Fruit fly (Drosophila melanogaster): ENCODE measurements around the gene Fer1HCH.
A peak's percentile ranks its signal among the peaks of the same experiment; 100 is the strongest.

Gene Fer1HCH

dm6 chr3R:30424993-30425392 is 37.0 kb upstream of the Fer1HCH start, which contains the start of gene CG15536 (continued):
- TF ChIP-seq ci (GFP tag; IDR thresholded peaks at IDR 0.05) (no peak), stwl (tag; optimal IDR thresholded peaks at IDR 0.05) (peak; percentile 72), CG34224 (GFP tag; IDR thresholded peaks at IDR 0.05; ENCODE audit: partially characterized antibody) (peak; percentile 76), Lhr (GFP tag; optimal IDR thresholded peaks at IDR 0.05) (peak; percentile 2), hbn (GFP tag; IDR thresholded peaks at IDR 0.05; ENCODE audit: partially characterized antibody) (peak; percentile 36; the same call in 1 of the 2 replicates), zen2 (GFP tag; IDR thresholded peaks at IDR 0.05; ENCODE audit: partially characterized antibody) (peak; percentile 15; the same call in 2 of the 3 replicates), Rx (GFP tag; IDR thresholded peaks at IDR 0.05) (no peak), CG4707 (GFP tag; optimal IDR thresholded peaks at IDR 0.05) (no peak), CG10366 (GFP tag; IDR thresholded peaks at IDR 0.05) (no peak), Dp (GFP tag; optimal IDR thresholded peaks at IDR 0.05) (peak; percentile 72), CG14710 (tag; optimal IDR thresholded peaks at IDR 0.05) (peak; percentile 22), Side (GFP tag; optimal IDR thresholded peaks at IDR 0.05) (no peak), CG10267 (tag; optimal IDR thresholded peaks at IDR 0.05) (peak; percentile 68), HLH4C (GFP tag; IDR thresholded peaks at IDR 0.05; ENCODE audit: partially characterized antibody) (peak; percentile 64), Dref (GFP tag; IDR thresholded peaks at IDR 0.05) (peak; percentile 87), pan (optimal IDR thresholded peaks at IDR 0.05) (no peak), pan (GFP tag; optimal IDR thresholded peaks at IDR 0.05 in 1 of 2, IDR thresholded peaks at IDR 0.05 in 1 of 2) (no peak), CTCF (GFP tag; optimal IDR thresholded peaks at IDR 0.05) (peak; percentile 98), bbx (GFP tag; IDR thresholded peaks at IDR 0.05; ENCODE audit: partially characterized antibody) (peak; percentile 67), YL-1 (GFP tag; optimal IDR thresholded peaks at IDR 0.05) (peak; percentile 60), MESR4 (GFP tag; optimal IDR thresholded peaks at IDR 0.05) (peak; percentile 36), zfh1 (GFP tag; IDR thresholded peaks at IDR 0.05) (0 out of 3 replicates have a peak, but pooled peaks have one; percentile 3), CG13287 (GFP tag; IDR thresholded peaks at IDR 0.05; ENCODE audit: partially characterized antibody) (peak; percentile 71), Xbp1 (GFP tag; optimal IDR thresholded peaks at IDR 0.05) (peak; percentile 7), ind (GFP tag; optimal IDR thresholded peaks at IDR 0.05) (no peak), Med (GFP tag) (peak; percentile 56), ftz-f1 (GFP tag; optimal IDR thresholded peaks at IDR 0.05) (no peak), Dek (tag; optimal IDR thresholded peaks at IDR 0.05) (no peak), pzg (GFP tag; optimal IDR thresholded peaks at IDR 0.05) (peak; percentile 62), Scr (GFP tag; IDR thresholded peaks at IDR 0.05; ENCODE audit: partially characterized antibody) (peak; percentile 56), dm (GFP tag; optimal IDR thresholded peaks at IDR 0.05) (no peak), sd (tag; optimal IDR thresholded peaks at IDR 0.05) (peak; percentile 96), MBD-R2 (GFP tag; IDR thresholded peaks at IDR 0.05) (peak; percentile 93), CG2116 (GFP tag; optimal IDR thresholded peaks at IDR 0.05) (peak; percentile 60), CG7372 (GFP tag; IDR thresholded peaks at IDR 0.05) (no peak), CG16813 (GFP tag; IDR thresholded peaks at IDR 0.05; ENCODE audit: partially characterized antibody) (peak; percentile 59), ro (GFP tag; IDR thresholded peaks at IDR 0.05) (no peak), CG1603 (tag; optimal IDR thresholded peaks at IDR 0.05) (peak; percentile 42), CG8388 (GFP tag; optimal IDR thresholded peaks at IDR 0.05) (no peak), grau (tag; optimal IDR thresholded peaks at IDR 0.05) (peak; percentile 17)

- peak; percentile 27 for TF ChIP-seq gsb-n (tag; optimal IDR thresholded peaks at IDR 0.05)
- no peak for TF ChIP-seq CG18599 (GFP tag; optimal IDR thresholded peaks at IDR 0.05)
- no peak for TF ChIP-seq pita (GFP tag; optimal IDR thresholded peaks at IDR 0.05)
- peak; percentile 49 for TF ChIP-seq Ets97D (GFP tag; optimal IDR thresholded peaks at IDR 0.05)
- peak; percentile 89 for TF ChIP-seq Dref (GFP tag; IDR thresholded peaks at IDR 0.05)
- TF ChIP-seq nerfin-2 (GFP tag; IDR thresholded peaks at IDR 0.05; ENCODE audit: partially characterized antibody): peak; percentile 63
- no peak for TF ChIP-seq chm (GFP tag; IDR thresholded peaks at IDR 0.05)
- no peak for TF ChIP-seq CG7839 (tag; optimal IDR thresholded peaks at IDR 0.05)
- no peak for TF ChIP-seq CG12744 (GFP tag; optimal IDR thresholded peaks at IDR 0.05)
- no peak for TF ChIP-seq CG8290 (GFP tag; optimal IDR thresholded peaks at IDR 0.05)
- TF ChIP-seq CG8290 (tag; optimal IDR thresholded peaks at IDR 0.05): peak in 1 of 2 experiments; percentile 38
- peak; percentile 11 for TF ChIP-seq twi (tag; optimal IDR thresholded peaks at IDR 0.05)
- no peak for TF ChIP-seq crc (GFP tag; optimal IDR thresholded peaks at IDR 0.05)
- TF ChIP-seq phol (tag; optimal IDR thresholded peaks at IDR 0.05): peak; percentile 22
- no peak for TF ChIP-seq Rx (GFP tag; IDR thresholded peaks at IDR 0.05)
Observed at dm6 chr3R:30423695-30424094, 35.7 kb upstream of the Fer1HCH start, which contains the start of the genes CG15535 and mRpS18C. Gene CG15535, minus strand, starts transcription at chr3R:30423929. Gene mRpS18C, plus strand, starts transcription at chr3R:30423974.
